Worm (Caenorhabditis elegans) whole organism, L4/young adult: ENCODE data around the gene K11D12.13.

ENCODE experiments used
- W03F9.2 ChIP-seq: fragments of 150-350 bp; optimal IDR thresholded peaks from 2 replicates; lab custom pipeline; 2014; ENCODE audit warnings: missing biosample characterization, missing genetic modification characterization
- dao-5 ChIP-seq: sonication (generic microtip); optimal IDR thresholded peaks from 2 replicates; lab custom pipeline; 2016; ENCODE audit warnings: missing genotype, missing genetic modification characterization, moderate library complexity, missing compliant biosample characterization
- him-1 ChIP-seq: sonication (generic microtip); optimal IDR thresholded peaks from 2 replicates; lab custom pipeline; 2016; ENCODE audit warnings: missing genotype, missing genetic modification reagents, missing genetic modification characterization, missing compliant biosample characterization

The K11D12.13 gene

DNA sequence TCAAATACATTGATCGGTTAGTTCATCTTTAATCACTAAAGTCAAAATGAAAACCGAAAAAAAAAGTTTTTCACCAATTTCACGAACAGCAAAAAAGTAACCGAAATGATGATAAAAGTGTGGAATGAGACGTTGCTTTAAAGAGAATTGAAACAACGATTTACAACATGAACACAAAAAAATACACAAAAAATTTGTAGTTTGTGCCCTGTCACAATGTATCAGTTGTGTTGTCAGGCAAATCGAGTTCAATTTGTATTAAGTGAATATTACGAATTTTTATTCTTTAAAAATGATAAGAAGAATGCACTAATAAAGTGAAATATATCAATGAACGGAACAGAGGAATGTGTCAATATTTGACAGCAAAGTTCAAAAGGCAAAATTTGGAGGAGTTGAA, 1.4 kb upstream of the K11D12.13 start:
- TF ChIP-seq him-1 (tag; lab: Kevin White, UChicago): no peak
- TF ChIP-seq dao-5 (tag; lab: Kevin White, UChicago): no peak
- no peak for TF ChIP-seq W03F9.2 (tag; lab: Kevin White, UChicago)

DNA sequence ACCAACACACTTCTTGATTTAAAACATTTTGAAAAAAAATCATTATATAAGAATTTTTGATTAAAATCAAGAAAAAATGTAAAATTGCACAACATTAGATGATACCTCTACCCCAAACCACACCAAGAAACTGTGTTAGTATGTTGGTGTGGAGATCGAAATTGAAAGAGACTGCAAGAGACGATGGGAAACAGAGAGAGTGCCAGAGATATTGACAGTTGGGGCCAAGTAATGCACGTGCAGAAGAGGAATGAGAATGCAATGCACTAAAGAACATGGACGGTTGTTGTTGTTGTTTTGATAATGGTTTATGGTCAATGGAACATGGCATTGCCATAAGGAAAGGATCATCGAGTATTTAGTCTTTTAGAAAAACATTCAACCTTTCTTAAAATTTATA, 1.0 kb upstream of the K11D12.13 start:
- TF ChIP-seq him-1 (tag; lab: Kevin White, UChicago) (no peak), dao-5 (tag; lab: Kevin White, UChicago) (no peak), W03F9.2 (tag; lab: Kevin White, UChicago) (no peak)

DNA sequence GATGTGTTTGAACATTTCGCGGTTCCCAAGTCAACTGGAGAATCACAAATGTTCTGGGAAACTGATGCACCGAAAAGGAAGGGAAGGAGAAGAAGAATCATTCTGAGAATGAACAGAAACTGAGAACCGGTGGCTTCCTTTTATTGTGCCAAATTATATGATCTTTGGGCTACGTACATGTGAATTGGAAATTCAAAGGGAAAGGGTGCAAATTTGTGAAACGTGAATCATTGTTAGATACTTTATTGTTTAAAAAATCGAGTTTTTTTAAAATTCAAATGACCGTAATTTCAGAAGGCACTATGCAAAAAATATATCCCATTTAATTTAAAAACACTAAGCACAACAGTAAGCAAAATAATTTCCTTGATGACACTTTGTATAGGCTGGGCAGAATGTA, 1.9 kb downstream of the K11D12.13 start, which contains the start of gene K11D12.6:
Gene K11D12.6, minus strand, starts transcription at position 101 of the 400 bp plus-strand sequence.
- TF ChIP-seq him-1 (tag; lab: Kevin White, UChicago) (no peak), dao-5 (tag; lab: Kevin White, UChicago) (no peak), W03F9.2 (tag; lab: Kevin White, UChicago) (no peak)

DNA sequence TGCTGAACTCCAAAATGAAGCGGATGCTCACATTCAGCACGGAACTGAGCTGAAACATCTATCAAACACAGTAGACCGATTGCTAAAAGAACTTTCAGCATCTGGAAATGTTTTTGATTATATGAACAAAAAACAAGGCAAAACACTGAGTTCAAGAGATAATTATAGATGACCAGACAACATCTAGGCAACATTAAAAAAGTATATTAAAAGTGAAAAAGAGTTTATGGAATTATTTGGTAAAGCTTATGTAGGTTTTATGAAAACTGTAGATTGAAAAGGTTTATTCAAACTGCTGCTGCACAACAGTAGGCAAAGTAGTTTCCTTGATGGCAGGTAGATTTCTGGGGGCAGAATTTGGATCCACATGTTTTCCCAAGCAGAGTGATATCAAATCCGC, 3.2 kb downstream of the K11D12.13 start, which contains the start of gene K11D12.7:
Gene K11D12.7, minus strand, starts transcription at position 101 of the 400 bp plus-strand sequence.
- TF ChIP-seq dao-5 (tag; lab: Kevin White, UChicago) (no peak), W03F9.2 (tag; lab: Kevin White, UChicago) (no peak), him-1 (tag; lab: Kevin White, UChicago) (no peak)

DNA sequence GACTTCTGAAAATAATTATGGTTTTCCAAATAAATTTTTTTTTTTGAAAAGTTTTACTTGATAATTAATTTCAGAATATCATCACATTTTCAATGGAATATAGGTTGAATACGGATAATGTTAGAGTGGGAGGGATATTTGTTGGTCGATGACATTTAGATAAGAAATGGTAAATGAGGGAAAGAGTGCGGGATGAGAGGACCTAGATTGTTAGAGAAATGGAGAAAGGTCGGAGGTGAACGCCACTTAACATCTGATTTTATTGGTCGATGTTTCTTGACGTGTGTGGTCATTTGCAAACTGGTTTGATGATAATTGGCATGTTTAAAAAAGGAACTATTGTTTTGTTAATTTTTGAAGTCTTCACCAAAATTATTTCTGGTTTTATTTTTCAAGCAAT, 5.2 kb downstream of the K11D12.13 start:
- TF ChIP-seq dao-5 (tag; lab: Kevin White, UChicago): no peak
- TF ChIP-seq him-1 (tag; lab: Kevin White, UChicago): no peak
- no peak for TF ChIP-seq W03F9.2 (tag; lab: Kevin White, UChicago)

DNA sequence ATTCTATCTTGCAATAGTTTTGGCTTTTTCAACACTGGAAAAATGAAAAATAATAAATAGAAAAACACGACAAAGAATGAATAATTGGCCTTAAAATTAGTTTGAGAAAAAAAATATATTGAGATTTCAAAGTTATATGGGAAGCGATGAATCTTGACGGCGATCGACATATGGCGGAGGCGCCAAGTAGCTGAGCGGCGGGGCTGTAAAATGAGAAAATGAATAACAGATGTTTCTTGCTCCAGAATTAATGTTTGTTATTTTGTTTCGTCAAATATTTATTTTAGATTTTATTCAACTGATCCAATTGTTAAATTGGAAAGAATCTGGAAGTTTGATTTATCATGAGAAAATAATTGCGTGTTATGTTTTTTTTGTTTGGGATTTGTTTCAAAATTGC, 6.4 kb downstream of the K11D12.13 start, which contains the start of gene K11D12.11:
Gene K11D12.11, minus strand, starts transcription at position 42 of the 400 bp plus-strand sequence.
- no peak for TF ChIP-seq him-1 (tag; lab: Kevin White, UChicago)
- TF ChIP-seq W03F9.2 (tag; lab: Kevin White, UChicago): no peak
- TF ChIP-seq dao-5 (tag; lab: Kevin White, UChicago): no peak

DNA sequence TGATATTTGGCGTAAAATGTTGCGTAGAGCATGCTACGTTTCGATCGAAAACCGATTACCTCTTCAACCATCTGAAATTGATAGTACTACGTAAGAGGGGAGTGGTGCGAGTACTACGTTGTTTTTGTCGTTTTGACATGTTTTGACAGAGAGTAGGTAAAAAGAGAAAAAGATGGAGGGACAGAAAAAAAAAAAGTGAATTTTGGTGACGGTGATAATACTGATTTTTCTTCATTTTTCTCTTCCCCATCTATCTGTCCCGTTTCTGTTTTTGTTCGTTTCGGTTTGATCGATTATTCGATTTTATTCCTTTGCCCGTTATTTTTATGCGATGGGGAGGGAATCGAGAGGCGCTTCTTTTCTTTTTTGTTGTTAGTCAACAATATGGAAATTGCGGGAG, 7.7 kb downstream of the K11D12.13 start, which contains the start of gene K11D12.8:
Gene K11D12.8, minus strand, starts transcription at position 77 of the 400 bp plus-strand sequence.
- TF ChIP-seq W03F9.2 (tag; lab: Kevin White, UChicago) (no peak), dao-5 (tag; lab: Kevin White, UChicago) (no peak), him-1 (tag; lab: Kevin White, UChicago) (no peak)

DNA sequence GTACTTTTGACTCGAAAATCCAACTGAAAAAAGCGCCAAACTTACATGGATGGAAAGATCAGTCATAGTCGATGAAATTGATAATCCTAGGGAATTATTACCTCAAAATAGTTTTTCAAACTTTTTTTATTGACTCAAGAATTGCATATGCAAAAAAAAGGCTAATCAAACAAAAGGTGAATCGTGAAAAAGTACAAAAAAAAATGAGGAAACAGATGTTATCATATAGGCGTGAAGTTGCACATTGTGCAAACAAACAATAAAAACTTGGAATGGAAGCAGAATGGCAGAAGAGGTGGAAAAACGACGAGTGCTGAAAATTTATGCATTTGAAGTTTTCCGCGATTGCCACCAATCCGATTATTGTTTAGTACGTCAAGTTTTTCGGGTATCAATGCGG, 12.9 kb downstream of the K11D12.13 start, which contains the start of gene exc-14:
Gene exc-14, minus strand, starts transcription at position 101 of the 400 bp plus-strand sequence.
- TF ChIP-seq W03F9.2 (tag; lab: Kevin White, UChicago) (no peak), dao-5 (tag; lab: Kevin White, UChicago) (no peak), him-1 (tag; lab: Kevin White, UChicago) (no peak)

DNA sequence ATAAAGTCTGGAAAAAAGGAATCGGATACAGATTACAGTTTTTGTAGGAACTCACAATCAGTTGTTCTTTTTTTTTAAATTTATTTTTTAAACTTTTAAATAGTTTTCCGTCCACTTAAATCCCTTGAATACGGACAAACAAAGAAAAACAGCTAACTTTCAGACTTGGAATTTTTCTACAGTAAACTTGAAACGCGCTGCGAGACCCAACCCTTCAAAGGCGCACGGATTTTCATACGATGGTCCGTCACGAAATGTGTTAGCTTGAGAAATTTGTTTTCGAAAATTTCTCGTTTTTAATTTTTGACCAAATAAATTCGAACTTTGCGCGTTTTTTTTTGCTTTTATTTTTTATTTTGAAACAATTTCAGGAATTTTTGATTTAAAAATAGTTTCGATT, 13.4 kb downstream of the K11D12.13 start:
- TF ChIP-seq dao-5 (tag; lab: Kevin White, UChicago) (no peak), W03F9.2 (tag; lab: Kevin White, UChicago) (no peak), him-1 (tag; lab: Kevin White, UChicago) (no peak)

DNA sequence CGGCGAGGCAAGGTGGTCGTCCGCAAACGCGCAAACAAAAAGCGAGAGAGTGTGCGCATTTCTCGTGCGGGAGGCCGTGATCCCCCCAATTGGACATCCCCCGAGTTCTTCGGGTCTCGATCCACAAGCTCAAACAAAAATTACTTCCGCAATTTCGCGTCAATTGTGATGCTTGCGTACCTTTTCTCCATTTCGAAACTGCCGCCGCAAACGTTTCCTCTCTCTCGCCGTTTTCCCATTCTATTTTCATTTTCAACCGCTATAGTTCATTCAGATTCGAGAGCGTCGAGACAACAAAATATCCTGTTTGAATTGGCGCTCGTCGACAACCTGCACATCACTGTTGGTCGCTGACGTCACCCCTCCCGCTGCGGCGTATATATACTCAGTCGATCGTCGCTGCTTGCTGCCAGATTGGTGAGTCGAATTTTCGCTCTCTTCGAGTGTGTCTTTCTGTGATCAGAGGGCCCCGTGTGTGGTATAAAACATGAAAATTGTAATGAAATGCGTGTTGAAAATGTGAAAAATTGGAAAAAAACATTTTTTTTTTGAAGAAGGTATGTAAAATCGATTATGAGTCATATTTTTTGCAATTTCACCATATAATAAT, 16.2 kb downstream of the K11D12.13 start, which contains the start of the genes pqn-51 and K11D12.14:
Gene pqn-51, plus strand, starts transcription at position 275 of the 610 bp plus-strand sequence.
Gene K11D12.14, plus strand, starts transcription at position 304 of the 610 bp plus-strand sequence.
- TF ChIP-seq W03F9.2 (tag; lab: Kevin White, UChicago) (peak; percentile 0), dao-5 (tag; lab: Kevin White, UChicago) (no peak), him-1 (tag; lab: Kevin White, UChicago) (peak; percentile 80)

DNA sequence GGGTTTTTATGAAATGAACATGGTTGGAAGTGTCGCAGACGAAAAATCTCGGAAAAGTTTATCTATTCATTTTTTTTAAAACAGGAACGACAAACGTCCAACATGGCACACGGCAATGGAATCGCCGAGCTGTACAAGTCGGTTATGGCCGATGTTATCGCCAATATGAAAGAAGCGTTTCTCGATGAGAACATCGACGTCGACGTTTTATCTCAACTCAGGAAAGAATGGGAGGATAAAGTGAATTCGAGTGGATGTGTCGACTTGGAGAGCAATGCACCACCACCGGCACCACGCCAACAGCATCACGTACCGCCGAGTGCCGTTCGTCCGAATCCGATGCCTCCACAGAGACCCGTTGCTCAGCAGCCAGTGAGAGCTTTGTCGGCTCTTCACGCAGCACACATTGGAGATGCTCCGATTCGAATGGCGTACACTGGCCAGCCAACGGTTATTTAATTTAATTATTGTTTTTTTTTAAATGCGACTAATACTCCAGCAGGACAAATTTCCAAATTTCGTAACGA, 16.9 kb downstream of the K11D12.13 start:
- TF ChIP-seq dao-5 (tag; lab: Kevin White, UChicago) (no peak), W03F9.2 (tag; lab: Kevin White, UChicago) (no peak), him-1 (tag; lab: Kevin White, UChicago) (no peak)

DNA sequence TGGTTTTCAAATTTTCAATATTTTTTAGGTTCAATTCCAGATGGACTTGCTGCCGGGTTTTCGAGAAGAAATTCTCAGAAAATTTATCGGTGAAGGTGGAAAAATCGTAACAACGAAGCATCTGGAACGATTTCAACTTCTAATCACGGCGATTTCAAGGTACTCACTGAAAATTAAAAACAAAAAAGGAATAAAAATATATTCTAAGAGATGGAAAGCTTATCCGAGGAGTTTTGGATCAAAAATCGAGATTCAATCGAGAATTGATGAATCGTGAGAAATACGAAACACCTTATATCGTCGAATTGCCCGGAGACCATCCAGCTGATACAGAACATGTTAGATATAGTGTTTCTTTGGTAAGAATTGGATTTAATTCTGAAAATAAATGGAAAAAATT, 19.0 kb downstream of the K11D12.13 start, which contains the start of gene K11D12.12:
Gene K11D12.12, plus strand, starts transcription at position 29 of the 400 bp plus-strand sequence.
- TF ChIP-seq W03F9.2 (tag; lab: Kevin White, UChicago) (no peak), dao-5 (tag; lab: Kevin White, UChicago) (no peak), him-1 (tag; lab: Kevin White, UChicago) (no peak)

DNA sequence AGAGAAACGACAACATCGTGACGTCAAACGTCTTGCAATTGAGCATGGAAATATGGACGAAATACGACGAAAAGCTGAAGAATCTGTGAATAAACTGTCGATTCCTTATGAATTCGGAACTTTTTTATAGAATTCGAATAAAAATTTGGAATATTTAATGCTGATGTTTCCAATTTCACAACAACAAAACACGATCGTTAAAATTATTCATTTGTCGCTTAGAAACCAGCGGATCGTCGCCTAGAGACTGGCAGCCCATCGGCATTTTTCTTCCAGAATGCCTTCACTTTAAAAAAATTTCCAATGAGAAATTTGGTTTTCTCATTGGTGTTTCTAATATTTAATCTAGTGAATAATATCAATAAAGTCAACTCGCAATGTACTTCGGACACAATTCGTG, 20.1 kb downstream of the K11D12.13 start, which contains the start of gene cwp-4:
Gene cwp-4, plus strand, starts transcription at position 301 of the 400 bp plus-strand sequence.
- TF ChIP-seq W03F9.2 (tag; lab: Kevin White, UChicago) (no peak), him-1 (tag; lab: Kevin White, UChicago) (no peak), dao-5 (tag; lab: Kevin White, UChicago) (no peak)
